Worm (Caenorhabditis elegans): ENCODE results near the gene R53.8.

ce11 chrII:10011733-10012132 is 35.2 kb downstream of the R53.8 start:
- TF ChIP-seq fos-1 (tag; optimal IDR thresholded peaks at IDR 0.05) (no peak), lsy-2 (tag; optimal IDR thresholded peaks at IDR 0.05) (no peak), nhr-10 (tag; optimal IDR thresholded peaks at IDR 0.05) (no peak), ces-1 (GFP tag; optimal IDR thresholded peaks at IDR 0.05) (no peak), mes-2 (tag; optimal IDR thresholded peaks at IDR 0.05; ENCODE audit: poor library complexity, severe bottlenecking) (no peak), zfp-3 (GFP tag; conservative IDR thresholded peaks at IDR 0.05) (no peak)

Measured in whole organism, L4 larva.